Fruit fly (Drosophila melanogaster) whole organism, embryonic: ENCODE measurements around the gene CG13085.

Experiments used
- Ada2b ChIP-seq: fragments of 200-800 bp; sonication (Bioruptor generic); IDR thresholded peaks from 2 replicates; pipeline ENCODE4 v1.3.6; 2022; ENCODE audit warnings: missing biosample characterization, missing genetic modification characterization
- Atf6 ChIP-seq: fragments of 200-800 bp; sonication (Bioruptor generic); IDR thresholded peaks from 2 replicates; pipeline ENCODE4 v1.3.6; 2022; ENCODE audit warnings: missing biosample characterization, missing genetic modification characterization
- Bgb ChIP-seq: fragments of 200-800 bp; sonication (Bioruptor generic); IDR thresholded peaks from 2 replicates; pipeline ENCODE4 v1.3.6; 2022; ENCODE audit warnings: missing biosample characterization, missing genetic modification characterization; ENCODE audit not compliant: partially characterized antibody
- BtbVII ChIP-seq: fragments of 200-800 bp; sonication (Bioruptor generic); optimal IDR thresholded peaks from 3 replicates; lab custom pipeline; 2017; ENCODE audit warnings: missing biosample characterization, mild to moderate bottlenecking, missing genetic modification characterization
- CG10321 ChIP-seq: fragments of 200-800 bp; sonication (Bioruptor generic); IDR thresholded peaks from 2 replicates; pipeline ENCODE4 v1.3.6; 2022; ENCODE audit warnings: missing biosample characterization, missing genetic modification characterization
- CG12219 ChIP-seq: fragments of 200-800 bp; sonication (Bioruptor generic); optimal IDR thresholded peaks from 3 replicates; lab custom pipeline; 2018; ENCODE audit warnings: missing biosample characterization, mild to moderate bottlenecking, missing genetic modification characterization
- CG1233 ChIP-seq: fragments of 200-800 bp; sonication (Bioruptor generic); optimal IDR thresholded peaks from 4 replicates; lab custom pipeline; 2018; ENCODE audit warnings: missing biosample characterization, mild to moderate bottlenecking, missing genetic modification characterization
- CG16813 ChIP-seq: fragments of 200-800 bp; sonication (Bioruptor generic); IDR thresholded peaks from 3 replicates; pipeline ENCODE4 v1.3.6; 2022; ENCODE audit warnings: missing biosample characterization, missing genetic modification characterization; ENCODE audit not compliant: partially characterized antibody
- CG17568 ChIP-seq: fragments of 200-800 bp; sonication (Bioruptor generic); optimal IDR thresholded peaks from 2 replicates; lab custom pipeline; 2018; ENCODE audit warnings: missing biosample characterization, mild to moderate bottlenecking, missing genetic modification characterization, moderate library complexity
- CG2129 ChIP-seq: fragments of 200-800 bp; sonication (Bioruptor generic); IDR thresholded peaks from 2 replicates; pipeline ENCODE4 v1.3.6; 2022; ENCODE audit warnings: missing biosample characterization, missing genetic modification characterization; ENCODE audit not compliant: partially characterized antibody
- CG3065 ChIP-seq: fragments of 200-800 bp; sonication (Bioruptor generic); optimal IDR thresholded peaks from 2 replicates; lab custom pipeline; 2016; ENCODE audit warnings: missing biosample characterization, missing genetic modification characterization
- CG33213 ChIP-seq: fragments of 200-800 bp; sonication (Bioruptor generic); optimal IDR thresholded peaks from 3 replicates; lab custom pipeline; 2016; ENCODE audit warnings: missing biosample characterization, missing genetic modification characterization
- CG5245 ChIP-seq: fragments of 200-800 bp; sonication (Bioruptor generic); optimal IDR thresholded peaks from 3 replicates; lab custom pipeline; 2016; ENCODE audit warnings: missing biosample characterization, missing genetic modification characterization
- CG5953 ChIP-seq: fragments of 200-800 bp; sonication (Bioruptor generic); IDR thresholded peaks from 2 replicates; pipeline ENCODE4 v1.3.6; 2022; ENCODE audit warnings: missing biosample characterization, missing genetic modification characterization
- CG8290 ChIP-seq, 3 experiments: fragments of 200-800 bp; sonication (Bioruptor generic); optimal IDR thresholded peaks; 2 replicates each; lab custom pipeline; 2016 to 2019; ENCODE audit warnings: missing biosample characterization in 3 of 3, missing genetic modification characterization in 3 of 3, mild to moderate bottlenecking in 2 of 3, moderate library complexity in 1 of 3
- D ChIP-seq, 2 experiments: fragments of 200-800 bp in 1 of 2; fragments of >200 bp in 1 of 2; sonication (Bioruptor generic) in 1 of 2; optimal IDR thresholded peaks; 2 replicates in 1 of 2; 3 replicates in 1 of 2; lab custom pipeline; 2017; ENCODE audit warnings: mild to moderate bottlenecking in 1 of 2, missing biosample characterization in 1 of 2, missing genetic modification characterization in 1 of 2, missing genetic modification reagents in 1 of 2
- E2f1 ChIP-seq: fragments of 200-800 bp; sonication (Bioruptor generic); IDR thresholded peaks from 2 replicates; pipeline ENCODE4 v1.3.6; 2022; ENCODE audit warnings: missing biosample characterization, missing genetic modification characterization
- Ets65A ChIP-seq: fragments of 200-800 bp; sonication (Bioruptor generic); peaks from one replicate; lab custom pipeline; 2016; ENCODE audit warnings: missing biosample characterization, missing genetic modification characterization
- GATAe ChIP-seq: fragments of 200-800 bp; sonication (Bioruptor generic); conservative IDR thresholded peaks from 2 replicates; pipeline ENCODE4 v1.3.6; 2022; ENCODE audit warnings: missing biosample characterization, missing genetic modification characterization
- HLH3B ChIP-seq: fragments of 200-800 bp; sonication (Bioruptor generic); IDR thresholded peaks from 2 replicates; pipeline ENCODE4 v1.3.6; 2022; ENCODE audit warnings: missing biosample characterization, missing genetic modification characterization
- HmgD ChIP-seq: fragments of 200-800 bp; sonication (Bioruptor generic); optimal IDR thresholded peaks from 3 replicates; lab custom pipeline; 2016; ENCODE audit warnings: missing biosample characterization, missing genetic modification characterization
- Kr ChIP-seq: fragments of 200-800 bp; sonication (Bioruptor generic); optimal IDR thresholded peaks from 2 replicates; lab custom pipeline; 2017; ENCODE audit warnings: missing biosample characterization, mild to moderate bottlenecking, missing genetic modification characterization
- Lim3 ChIP-seq: fragments of 200-800 bp; sonication (Bioruptor generic); IDR thresholded peaks from 2 replicates; pipeline ENCODE4 v1.3.6; 2022; ENCODE audit warnings: missing biosample characterization, missing genetic modification characterization
- Myb ChIP-seq: fragments of 200-800 bp; sonication (Bioruptor generic); optimal IDR thresholded peaks from 2 replicates; lab custom pipeline; 2016; ENCODE audit warnings: missing biosample characterization, missing genetic modification characterization
- NC2β ChIP-seq: fragments of 200-800 bp; sonication (Bioruptor generic); optimal IDR thresholded peaks from 2 replicates; lab custom pipeline; 2016; ENCODE audit warnings: missing biosample characterization, missing genetic modification characterization
- NK7.1 ChIP-seq: fragments of 200-800 bp; sonication (Bioruptor generic); optimal IDR thresholded peaks from 3 replicates; lab custom pipeline; 2016; ENCODE audit warnings: missing biosample characterization, missing genetic modification characterization
- Poxn ChIP-seq: fragments of 200-800 bp; sonication (Bioruptor generic); IDR thresholded peaks from 2 replicates; pipeline ENCODE4 v1.3.6; 2022; ENCODE audit warnings: missing biosample characterization, missing genetic modification characterization
- Sox100B ChIP-seq: fragments of 200-800 bp; sonication (Bioruptor generic); optimal IDR thresholded peaks from 3 replicates; lab custom pipeline; 2018; ENCODE audit warnings: missing biosample characterization, mild to moderate bottlenecking, missing genetic modification characterization
- Sry-β ChIP-seq: fragments of 200-800 bp; sonication (Bioruptor generic); optimal IDR thresholded peaks from 2 replicates; lab custom pipeline; 2018; ENCODE audit warnings: missing biosample characterization, mild to moderate bottlenecking, missing genetic modification characterization, moderate library complexity
- ato ChIP-seq: fragments of 200-800 bp; sonication (Bioruptor generic); IDR thresholded peaks from 2 replicates; pipeline ENCODE4 v1.3.6; 2022; ENCODE audit warnings: missing biosample characterization, missing genetic modification characterization; ENCODE audit not compliant: partially characterized antibody
- bbx ChIP-seq: fragments of 200-800 bp; sonication (Bioruptor generic); IDR thresholded peaks from 2 replicates; pipeline ENCODE4 v1.3.6; 2022; ENCODE audit warnings: missing biosample characterization, missing genetic modification characterization; ENCODE audit not compliant: partially characterized antibody
- bigmax ChIP-seq: fragments of 200-800 bp; sonication (Bioruptor generic); optimal IDR thresholded peaks from 2 replicates; lab custom pipeline; 2018; ENCODE audit warnings: missing biosample characterization, mild to moderate bottlenecking, missing genetic modification characterization
- cad ChIP-seq: fragments of >200 bp; optimal IDR thresholded peaks from 2 replicates; lab custom pipeline; 2017; ENCODE audit warnings: missing biosample characterization, missing genetic modification characterization
- dan ChIP-seq: fragments of 200-800 bp; sonication (Bioruptor generic); IDR thresholded peaks from 2 replicates; pipeline ENCODE4 v1.3.6; 2022; ENCODE audit warnings: missing biosample characterization, missing genetic modification characterization
- danr ChIP-seq: fragments of 200-800 bp; sonication (Bioruptor generic); IDR thresholded peaks from 2 replicates; pipeline ENCODE4 v1.3.6; 2022; ENCODE audit warnings: missing biosample characterization, missing genetic modification characterization
- gro ChIP-seq: fragments of 200-800 bp; sonication (Bioruptor generic); optimal IDR thresholded peaks from 2 replicates; lab custom pipeline; 2016; ENCODE audit warnings: missing biosample characterization, missing genetic modification characterization
- her ChIP-seq: fragments of 200-800 bp; sonication (Bioruptor generic); optimal IDR thresholded peaks from 2 replicates; lab custom pipeline; 2016; ENCODE audit warnings: missing biosample characterization, missing genetic modification characterization
- hth ChIP-seq: fragments of >200 bp; optimal IDR thresholded peaks from 2 replicates; lab custom pipeline; 2017; ENCODE audit warnings: inconsistent platforms
- nerfin-2 ChIP-seq: fragments of 200-800 bp; sonication (Bioruptor generic); IDR thresholded peaks from 2 replicates; pipeline ENCODE4 v1.3.6; 2022; ENCODE audit warnings: missing biosample characterization, missing genetic modification characterization; ENCODE audit not compliant: partially characterized antibody
- pb ChIP-seq: fragments of 200-800 bp; sonication (Bioruptor generic); optimal IDR thresholded peaks from 3 replicates; lab custom pipeline; 2016; ENCODE audit warnings: missing biosample characterization, missing genetic modification characterization
- sens-2 ChIP-seq: fragments of 200-800 bp; sonication (Bioruptor generic); IDR thresholded peaks from 2 replicates; pipeline ENCODE4 v1.3.6; 2022; ENCODE audit warnings: missing biosample characterization, missing genetic modification characterization
- sim ChIP-seq: fragments of 200-800 bp; sonication (Bioruptor generic); IDR thresholded peaks from 2 replicates; pipeline ENCODE4 v1.3.6; 2022; ENCODE audit warnings: missing biosample characterization, missing genetic modification characterization
- tll ChIP-seq, 2 experiments: fragments of 200-800 bp in 1 of 2; fragments of >200 bp in 1 of 2; sonication (Bioruptor generic) in 1 of 2; optimal IDR thresholded peaks; 2 replicates each; lab custom pipeline; 2017 to 2019; ENCODE audit warnings: missing biosample characterization in 2 of 2, missing genetic modification characterization in 2 of 2, mild to moderate bottlenecking in 1 of 2, moderate library complexity in 1 of 2
- zfh2 ChIP-seq: fragments of 200-800 bp; sonication (Bioruptor generic); optimal IDR thresholded peaks from 2 replicates; lab custom pipeline; 2016; ENCODE audit warnings: missing biosample characterization, missing genetic modification characterization

CG13085 gene

dm6 chr2L:19416602-19417497, 7.0 kb upstream of the CG13085 start, which contains the start of gene Lectin-galC1 (continued):
- TF ChIP-seq D (optimal IDR thresholded peaks at IDR 0.05; lab: Kevin White, UChicago), result no peak
- TF ChIP-seq D (GFP tag; optimal IDR thresholded peaks at IDR 0.05; lab: Kevin White, UChicago), result peak; percentile 87
- peak; percentile 79 for TF ChIP-seq NK7.1 (GFP tag; lab: Kevin White, UChicago)

dm6 chr2L:19418017-19418416, 5.8 kb upstream of the CG13085 start, which contains the start of gene lectin-37Da:
TSS of gene lectin-37Da (plus strand) at chr2L:19418317.
- TF ChIP-seq HLH3B (GFP tag; lab: Robert Waterston, UW) (no peak), Poxn (no peak), hth (lab: Kevin White, UChicago) (no peak), sens-2 (GFP tag; lab: Robert Waterston, UW) (no peak)

- TF ChIP-seq CG1233, result no peak
- TF ChIP-seq CG16813, result no peak
- peak; percentile 56 for TF ChIP-seq Ets65A (GFP tag; lab: Kevin White, UChicago)
Measured at dm6 chr2L:19418872-19419271, 5.0 kb upstream of the CG13085 start, which contains the start of gene lectin-37Db. TSS of gene lectin-37Db (plus strand) at chr2L:19419075.

dm6 chr2L:19421573-19421972, 2.3 kb upstream of the CG13085 start:
- TF ChIP-seq dan (no peak), bbx (GFP tag; lab: Robert Waterston, UW) (no peak), her (GFP tag; lab: Kevin White, UChicago) (no peak), Ada2b (GFP tag; lab: Robert Waterston, UW) (no peak), pb (no peak), Bgb (GFP tag; lab: Robert Waterston, UW) (no peak), CG17568 (GFP tag; lab: Kevin White, UChicago) (no peak), BtbVII (GFP tag; lab: Kevin White, UChicago) (no peak), CG10321 (GFP tag; lab: Robert Waterston, UW) (no peak), Atf6 (GFP tag; lab: Robert Waterston, UW) (no peak), E2f1 (GFP tag; lab: Robert Waterston, UW) (no peak), gro (no peak), GATAe (GFP tag; lab: Robert Waterston, UW) (peak; percentile 62), Sox100B (GFP tag; lab: Kevin White, UChicago) (no peak), cad (GFP tag; lab: Kevin White, UChicago) (no peak), CG5953 (GFP tag; lab: Robert Waterston, UW) (no peak), danr (GFP tag; lab: Robert Waterston, UW) (no peak), nerfin-2 (GFP tag; lab: Robert Waterston, UW) (no peak), Lim3 (no peak), CG3065 (GFP tag; lab: Kevin White, UChicago) (no peak), NC2β (GFP tag; lab: Kevin White, UChicago) (no peak), CG33213 (no peak), ato (GFP tag; lab: Robert Waterston, UW) (no peak), Sry-β (GFP tag; lab: Kevin White, UChicago) (no peak), Kr (GFP tag; lab: Kevin White, UChicago) (no peak), HmgD (GFP tag; lab: Kevin White, UChicago) (no peak), Myb (GFP tag; lab: Kevin White, UChicago) (no peak), CG12219 (GFP tag; lab: Kevin White, UChicago) (no peak), CG8290 (GFP tag; optimal IDR thresholded peaks at IDR 0.05; lab: Kevin White, UChicago) (no peak), CG8290 (tag; optimal IDR thresholded peaks at IDR 0.05; lab: Kevin White, UChicago) (no peak), CG2129 (GFP tag; lab: Robert Waterston, UW) (no peak), CG5245 (GFP tag; lab: Kevin White, UChicago) (no peak), zfh2 (GFP tag; lab: Kevin White, UChicago) (no peak), sim (GFP tag; lab: Robert Waterston, UW) (no peak), tll (GFP tag; optimal IDR thresholded peaks at IDR 0.05; lab: Kevin White, UChicago) (no peak), bigmax (GFP tag; lab: Kevin White, UChicago) (no peak)
